Worm (Caenorhabditis elegans) whole organism, young adult: Measurements from ENCODE around the gene glb-24.

ENCODE experiments used
- B0035.1 ChIP-seq: sonication (generic microtip); optimal IDR thresholded peaks from 2 replicates; lab custom pipeline; 2016; ENCODE audit warnings: missing genetic modification characterization, mild to moderate bottlenecking, missing compliant biosample characterization, missing genotype, missing genetic modification reagents
- B0336.3 ChIP-seq: fragments of 200-800 bp; sonication (Bioruptor generic); IDR thresholded peaks from 2 replicates; pipeline ENCODE4 v1.3.6; 2022; ENCODE audit warnings: missing genetic modification characterization, missing compliant biosample characterization
- F39B2.1 ChIP-seq: fragments of 200-800 bp; sonication (Bioruptor generic); IDR thresholded peaks from 2 replicates; pipeline ENCODE4 v1.3.6; 2022; ENCODE audit warnings: missing genetic modification reagents, missing genetic modification characterization, missing compliant biosample characterization
- F49E8.2 ChIP-seq: sonication (generic microtip); optimal IDR thresholded peaks from 3 replicates; lab custom pipeline; 2017; ENCODE audit warnings: missing genetic modification characterization, mild to moderate bottlenecking, missing compliant biosample characterization, antibody characterized with exemption, moderate library complexity; ENCODE audit not compliant: insufficient read depth
- F57A8.1 ChIP-seq: fragments of 200-800 bp; sonication (Bioruptor generic); optimal IDR thresholded peaks from 2 replicates; lab custom pipeline; 2018; ENCODE audit warnings: mild to moderate bottlenecking, missing genetic modification characterization, moderate library complexity, missing compliant biosample characterization
- Y67H2A.10 ChIP-seq: fragments of 200-800 bp; sonication (Bioruptor generic); conservative IDR thresholded peaks from 2 replicates; pipeline ENCODE4 v1.3.6; 2022; ENCODE audit warnings: missing genetic modification reagents, missing genetic modification characterization, missing compliant biosample characterization
- Y79H2A.3 ChIP-seq: fragments of 200-800 bp; sonication (Bioruptor generic); conservative IDR thresholded peaks from 2 replicates; pipeline ENCODE4 v1.3.6; 2022; ENCODE audit warnings: missing genetic modification reagents, missing genetic modification characterization, missing compliant biosample characterization
- ZK185.1 ChIP-seq: sonication (generic microtip); optimal IDR thresholded peaks from 2 replicates; lab custom pipeline; 2016; ENCODE audit warnings: mild to moderate bottlenecking, missing genetic modification characterization, missing compliant biosample characterization; ENCODE audit not compliant: poor library complexity, severe bottlenecking
- cebp-1 ChIP-seq, 2 experiments: fragments of 200-800 bp in 1 of 2; sonication (Bioruptor generic) in 1 of 2; sonication (generic microtip) in 1 of 2; IDR thresholded peaks in 1 of 2; optimal IDR thresholded peaks in 1 of 2; 2 replicates each; pipeline versions ENCODE4 v1.3.6 to Lab custom; 2017 to 2022; ENCODE audit warnings: missing compliant biosample characterization in 2 of 2, missing genetic modification characterization in 2 of 2, mild to moderate bottlenecking in 1 of 2, missing genetic modification reagents in 1 of 2, moderate library complexity in 1 of 2
- cebp-2 ChIP-seq: fragments of 200-800 bp; sonication (Bioruptor generic); IDR thresholded peaks from 2 replicates; pipeline ENCODE4 v1.3.6; 2022; ENCODE audit warnings: missing genetic modification characterization, missing compliant biosample characterization
- ceh-100 ChIP-seq: fragments of 200-800 bp; sonication (Bioruptor generic); IDR thresholded peaks from 2 replicates; pipeline ENCODE4 v1.3.6; 2022; ENCODE audit warnings: missing genetic modification reagents, missing genetic modification characterization, missing compliant biosample characterization
- ceh-27 ChIP-seq: fragments of 200-800 bp; sonication (Bioruptor generic); optimal IDR thresholded peaks from 2 replicates; lab custom pipeline; 2018; ENCODE audit warnings: mild to moderate bottlenecking, missing genetic modification characterization, moderate library complexity, missing compliant biosample characterization
- ceh-91 ChIP-seq: fragments of 200-800 bp; sonication (Bioruptor generic); IDR thresholded peaks from 2 replicates; pipeline ENCODE4 v1.3.6; 2022; ENCODE audit warnings: missing genetic modification reagents, missing genetic modification characterization, missing compliant biosample characterization
- die-1 ChIP-seq: sonication (generic microtip); optimal IDR thresholded peaks from 2 replicates; lab custom pipeline; 2016; ENCODE audit warnings: missing genotype, mild to moderate bottlenecking, missing genetic modification characterization, missing compliant biosample characterization
- lag-1 ChIP-seq: fragments of 200-800 bp; sonication (Bioruptor generic); IDR thresholded peaks from 2 replicates; pipeline ENCODE4 v1.3.6; 2022; ENCODE audit warnings: missing genetic modification reagents, missing genetic modification characterization, missing compliant biosample characterization
- lsl-1 ChIP-seq: fragments of 200-800 bp; sonication (Bioruptor generic); optimal IDR thresholded peaks from 2 replicates; lab custom pipeline; 2018; ENCODE audit warnings: mild to moderate bottlenecking, missing genetic modification characterization, moderate library complexity, missing compliant biosample characterization
- madf-8 ChIP-seq: fragments of 200-800 bp; sonication (Bioruptor generic); conservative IDR thresholded peaks from 2 replicates; pipeline ENCODE4 v1.3.6; 2022; ENCODE audit warnings: missing genetic modification reagents, missing genetic modification characterization, missing compliant biosample characterization
- nfya-2 ChIP-seq: fragments of 200-800 bp; sonication (Bioruptor generic); IDR thresholded peaks from 2 replicates; pipeline ENCODE4 v1.3.6; 2022; ENCODE audit warnings: missing genetic modification reagents, missing genetic modification characterization, missing compliant biosample characterization
- nhr-80 ChIP-seq: sonication (generic microtip); optimal IDR thresholded peaks from 2 replicates; lab custom pipeline; 2016; ENCODE audit warnings: missing genetic modification characterization, missing compliant biosample characterization
- nhr-90 ChIP-seq: sonication (generic microtip); optimal IDR thresholded peaks from 2 replicates; lab custom pipeline; 2016; ENCODE audit warnings: missing genotype, mild to moderate bottlenecking, missing genetic modification characterization, missing compliant biosample characterization
- rpc-1 ChIP-seq, 2 experiments: fragments of 150-350 bp in 1 of 2; sonication (generic microtip) in 1 of 2; optimal IDR thresholded peaks; 2 replicates each; lab custom pipeline; 2014 to 2018; ENCODE audit warnings: missing biosample characterization in 1 of 2, missing genetic modification characterization in 1 of 2, missing genetic modification reagents in 1 of 2, missing genotype in 1 of 2
- sdz-38 ChIP-seq: sonication (generic microtip); optimal IDR thresholded peaks from 2 replicates; lab custom pipeline; 2016; ENCODE audit warnings: missing genotype, missing genetic modification characterization, missing compliant biosample characterization
- snpc-1.1 ChIP-seq: sonication (generic microtip); optimal IDR thresholded peaks from 2 replicates; lab custom pipeline; 2017; ENCODE audit warnings: missing genetic modification characterization, mild to moderate bottlenecking, missing compliant biosample characterization, antibody characterized with exemption, moderate library complexity, missing genotype, missing genetic modification reagents; ENCODE audit not compliant: insufficient read depth
- xnd-1 ChIP-seq: sonication (generic microtip); optimal IDR thresholded peaks from 2 replicates; lab custom pipeline; 2016; ENCODE audit warnings: missing genotype, missing genetic modification reagents, missing genetic modification characterization, missing compliant biosample characterization
- ztf-22 ChIP-seq: fragments of 200-800 bp; sonication (Bioruptor generic); optimal IDR thresholded peaks from 2 replicates; lab custom pipeline; 2018; ENCODE audit warnings: mild to moderate bottlenecking, missing genetic modification characterization, moderate library complexity, missing compliant biosample characterization
- ztf-25 ChIP-seq: fragments of 200-800 bp; sonication (Bioruptor generic); IDR thresholded peaks from 2 replicates; pipeline ENCODE4 v1.3.6; 2022; ENCODE audit warnings: missing genetic modification reagents, missing genetic modification characterization, missing compliant biosample characterization
- ztf-26 ChIP-seq: sonication (generic microtip); optimal IDR thresholded peaks from 2 replicates; lab custom pipeline; 2017; ENCODE audit warnings: missing genetic modification characterization, missing compliant biosample characterization

glb-24 gene

DNA sequence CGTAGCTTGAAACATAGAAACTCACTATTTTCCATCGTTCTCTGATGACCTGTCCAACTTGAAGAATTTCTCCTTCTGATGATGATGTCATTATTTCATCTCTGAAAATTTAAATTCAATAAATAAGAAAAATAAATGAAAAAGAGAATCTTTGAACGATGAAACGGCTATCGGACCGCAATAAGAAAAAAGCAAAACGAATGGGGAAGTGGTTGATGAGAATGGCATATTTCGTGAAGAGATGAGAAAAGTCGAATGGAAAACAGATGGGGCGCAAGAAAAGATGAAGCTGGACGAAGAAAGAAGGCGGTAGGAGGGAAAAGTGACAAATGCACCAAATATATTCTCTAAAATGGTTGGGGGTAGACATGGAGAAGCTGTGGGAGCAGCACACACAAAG is 10.0 kb upstream of the glb-24 start, which contains the start of gene ttbk-7:
Gene ttbk-7 (minus strand): TSS at position 101 of the 400 bp plus-strand sequence.
- no peak for TF ChIP-seq F39B2.1 (GFP tag; lab: Robert Waterston, UW)
- TF ChIP-seq ztf-26 (tag; lab: Kevin White, UChicago): no peak
- no peak for TF ChIP-seq nfya-2
- no peak for TF ChIP-seq rpc-1 (optimal IDR thresholded peaks at IDR 0.05; lab: Kevin White, UChicago)
- no peak for TF ChIP-seq rpc-1 (tag; optimal IDR thresholded peaks at IDR 0.05; lab: Kevin White, UChicago)
- no peak for TF ChIP-seq F57A8.1 (GFP tag; lab: Kevin White, UChicago)
- TF ChIP-seq die-1 (tag; lab: Kevin White, UChicago): no peak

DNA sequence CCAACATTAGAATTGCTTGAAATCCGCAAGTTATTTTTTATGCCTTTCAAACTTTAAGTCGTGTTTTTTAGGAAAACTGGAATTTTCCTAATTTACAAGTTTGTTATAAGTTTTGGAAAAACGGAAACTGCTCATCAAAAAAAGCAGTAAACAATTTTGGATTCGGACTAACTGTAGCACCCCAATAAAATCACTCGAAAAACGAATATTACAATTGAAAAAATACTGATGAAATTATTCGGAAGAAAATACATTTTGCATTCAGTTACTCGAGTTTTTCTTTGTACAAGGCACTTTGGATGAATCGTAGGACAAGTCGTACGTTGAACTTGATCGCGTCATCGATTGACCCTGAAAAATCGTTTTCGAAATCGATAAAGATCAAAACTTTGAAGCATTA is 3.4 kb downstream of the glb-24 start:
- TF ChIP-seq xnd-1 (no peak), ztf-22 (no peak), lag-1 (GFP tag; lab: Robert Waterston, UW) (no peak), ZK185.1 (no peak), B0035.1 (no peak), cebp-1 (GFP tag; IDR thresholded peaks at IDR 0.05; lab: Robert Waterston, UW) (no peak), cebp-1 (tag; optimal IDR thresholded peaks at IDR 0.05; lab: Kevin White, UChicago) (no peak), F39B2.1 (GFP tag; lab: Robert Waterston, UW) (no peak), sdz-38 (no peak), B0336.3 (GFP tag; lab: Robert Waterston, UW) (no peak), ceh-91 (GFP tag; lab: Robert Waterston, UW) (no peak), madf-8 (GFP tag; lab: Robert Waterston, UW) (no peak), ztf-25 (GFP tag; lab: Robert Waterston, UW) (no peak), snpc-1.1 (tag; lab: Kevin White, UChicago) (no peak), rpc-1 (optimal IDR thresholded peaks at IDR 0.05; lab: Kevin White, UChicago) (no peak), rpc-1 (tag; optimal IDR thresholded peaks at IDR 0.05; lab: Kevin White, UChicago) (no peak)

DNA sequence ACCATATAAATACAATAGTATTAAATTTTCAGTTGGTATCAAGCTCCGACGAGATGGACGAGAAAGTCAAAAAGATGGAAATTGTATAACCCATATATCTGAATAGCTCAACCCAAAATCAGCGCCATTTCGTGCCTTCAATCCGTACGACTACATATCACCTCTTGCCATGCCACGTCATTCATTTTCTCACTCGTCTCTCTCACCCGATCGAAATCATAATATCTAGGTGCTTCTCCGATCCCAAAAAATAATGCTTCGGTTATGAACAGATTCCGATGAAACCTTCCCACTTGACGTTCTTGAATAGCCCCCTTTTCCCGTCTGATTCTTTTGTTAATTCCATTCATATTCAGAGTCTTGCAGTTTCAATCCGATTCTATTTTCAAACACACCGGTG is 4.4 kb downstream of the glb-24 start:
- TF ChIP-seq B0035.1 (no peak), sdz-38 (no peak), lsl-1 (GFP tag; lab: Kevin White, UChicago) (no peak), ceh-27 (GFP tag; lab: Kevin White, UChicago) (no peak), ztf-25 (GFP tag; lab: Robert Waterston, UW) (no peak), snpc-1.1 (tag; lab: Kevin White, UChicago) (no peak)

DNA sequence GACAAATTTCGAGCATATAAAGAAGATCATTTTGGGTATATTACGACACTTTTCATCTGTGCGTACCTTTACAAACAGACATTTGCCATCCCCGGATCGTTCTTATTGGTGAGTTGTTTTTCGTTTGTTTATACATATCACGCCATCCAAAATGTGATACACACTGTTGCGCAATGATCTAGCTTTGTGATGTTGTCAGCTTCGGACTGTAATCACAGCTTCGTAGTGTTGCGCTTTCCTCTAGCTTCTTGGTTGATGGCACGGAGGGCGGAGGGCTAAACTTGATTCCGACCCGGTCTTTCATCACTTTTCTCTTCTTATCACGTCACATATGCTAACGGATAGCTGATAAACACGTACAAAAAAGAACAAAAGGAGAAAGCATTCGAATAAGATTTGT is 6.4 kb downstream of the glb-24 start:
- TF ChIP-seq madf-8 (GFP tag; lab: Robert Waterston, UW): no peak
- TF ChIP-seq Y67H2A.10: no peak
- TF ChIP-seq ceh-100 (GFP tag; lab: Robert Waterston, UW): no peak
- no peak for TF ChIP-seq F49E8.2
- TF ChIP-seq Y79H2A.3 (GFP tag; lab: Robert Waterston, UW): no peak
- no peak for TF ChIP-seq cebp-2
- no peak for TF ChIP-seq rpc-1 (optimal IDR thresholded peaks at IDR 0.05; lab: Kevin White, UChicago)
- TF ChIP-seq rpc-1 (tag; optimal IDR thresholded peaks at IDR 0.05; lab: Kevin White, UChicago): no peak
- TF ChIP-seq, all 124 proteins: peak for 0

DNA sequence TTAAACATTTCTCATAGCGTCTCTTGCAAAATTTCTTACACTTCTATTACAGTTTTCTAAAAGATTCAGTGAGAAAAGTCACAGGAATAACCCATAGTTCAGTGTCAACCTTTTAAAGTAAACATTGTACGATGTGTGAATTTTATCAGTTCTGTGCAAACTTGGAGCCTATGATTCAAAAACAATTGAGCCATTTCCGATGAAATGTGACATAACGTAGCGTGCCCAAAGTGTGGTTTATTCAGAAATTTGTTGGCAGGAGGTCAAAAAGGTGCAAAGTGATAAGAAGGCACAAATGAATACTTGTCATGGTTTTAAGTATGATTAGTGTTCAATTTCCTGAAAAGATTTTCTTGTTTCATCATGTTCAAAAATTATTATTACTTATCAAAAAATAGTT is 8.2 kb downstream of the glb-24 start:
- TF ChIP-seq ceh-27 (GFP tag; lab: Kevin White, UChicago) (no peak), ZK185.1 (no peak), nhr-80 (peak; percentile 59)

DNA sequence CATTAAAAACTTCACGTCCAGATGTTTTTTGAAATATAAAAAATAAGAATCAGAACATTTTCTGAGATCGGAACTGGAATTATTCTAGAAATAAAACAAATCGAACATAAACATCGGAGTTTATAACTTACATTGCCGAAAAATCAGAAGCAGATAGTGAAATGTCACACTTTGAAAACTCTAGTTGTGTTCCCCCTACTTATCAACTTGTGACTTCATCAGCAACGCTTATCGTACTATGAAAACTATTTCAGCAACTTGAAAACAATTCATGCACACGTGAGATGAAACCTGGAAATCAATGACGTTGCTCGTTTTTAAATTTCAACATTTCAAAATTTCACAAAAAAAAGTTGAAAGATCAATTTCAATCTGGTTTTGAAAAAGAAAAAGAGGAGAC is 9.1 kb downstream of the glb-24 start:
- TF ChIP-seq ceh-91 (GFP tag; lab: Robert Waterston, UW): no peak
- no peak for TF ChIP-seq nhr-90 (tag; lab: Kevin White, UChicago)
